Worm (Caenorhabditis elegans) whole organism, late embryonic: ENCODE data around the gene rcq-5.

Source experiments
- K09A11.1 ChIP-seq: sonication (generic microtip); optimal IDR thresholded peaks from 2 replicates; lab custom pipeline; 2017; ENCODE audit warnings: antibody characterized with exemption, mild to moderate bottlenecking, missing genetic modification characterization, missing compliant biosample characterization; ENCODE audit not compliant: insufficient read depth
- ama-1 ChIP-seq: fragments of 150-350 bp; optimal IDR thresholded peaks from 2 replicates; lab custom pipeline; 2014
- ceh-22 ChIP-seq: sonication (generic microtip); optimal IDR thresholded peaks from 2 replicates; lab custom pipeline; 2017; ENCODE audit warnings: missing biosample characterization, missing genetic modification characterization
- ceh-31 ChIP-seq: sonication (generic microtip); optimal IDR thresholded peaks from 2 replicates; lab custom pipeline; 2016; ENCODE audit warnings: missing genetic modification characterization, missing compliant biosample characterization
- dve-1 ChIP-seq: sonication (generic microtip); optimal IDR thresholded peaks from 2 replicates; lab custom pipeline; 2017; ENCODE audit warnings: antibody characterized with exemption, mild to moderate bottlenecking, missing genetic modification characterization, missing compliant biosample characterization
- elt-2 ChIP-seq: sonication (generic microtip); optimal IDR thresholded peaks from 2 replicates; lab custom pipeline; 2016; ENCODE audit warnings: missing genetic modification reagents, missing genetic modification characterization, missing compliant biosample characterization
- hlh-13 ChIP-seq: fragments of 200-800 bp; sonication (Bioruptor generic); optimal IDR thresholded peaks from 2 replicates; lab custom pipeline; 2018; ENCODE audit warnings: mild to moderate bottlenecking, missing genetic modification characterization, missing compliant biosample characterization
- nfya-1 ChIP-seq: sonication (generic microtip); optimal IDR thresholded peaks from 2 replicates; lab custom pipeline; 2017; ENCODE audit warnings: missing genetic modification characterization, mild to moderate bottlenecking, missing compliant biosample characterization, antibody characterized with exemption, moderate library complexity
- nhr-11 ChIP-seq: fragments of 150-350 bp; optimal IDR thresholded peaks from 2 replicates; lab custom pipeline; 2014; ENCODE audit warnings: missing biosample characterization, missing genetic modification characterization
- pha-2 ChIP-seq: sonication (generic microtip); optimal IDR thresholded peaks from 2 replicates; lab custom pipeline; 2017; ENCODE audit warnings: mild to moderate bottlenecking, missing genetic modification characterization, missing compliant biosample characterization
- pha-4 ChIP-seq: fragments of 150-350 bp; optimal IDR thresholded peaks from 2 replicates; lab custom pipeline; 2018; ENCODE audit warnings: missing biosample characterization, missing genetic modification reagents, missing genetic modification characterization
- rnt-1 ChIP-seq: sonication (generic microtip); optimal IDR thresholded peaks from 2 replicates; lab custom pipeline; 2016; ENCODE audit warnings: missing genetic modification characterization, missing compliant biosample characterization

ce11 chrIII:4036740-4037139 is 21.0 kb downstream of the rcq-5 start, which contains the start of gene hum-5:
- no peak for TF ChIP-seq ceh-31 (tag; lab: Kevin White, UChicago)
- no peak for TF ChIP-seq rnt-1 (tag; lab: Kevin White, UChicago)
- no peak for TF ChIP-seq dve-1 (tag; lab: Kevin White, UChicago)
- TF ChIP-seq K09A11.1 (tag; lab: Kevin White, UChicago): no peak
- TF ChIP-seq ceh-22 (tag; lab: Kevin White, UChicago): no peak
- TF ChIP-seq ama-1 (lab: Kevin White, UChicago): no peak
- no peak for TF ChIP-seq pha-2
- TF ChIP-seq hlh-13 (GFP tag; lab: Kevin White, UChicago): no peak
- TF ChIP-seq elt-2 (tag; lab: Kevin White, UChicago): no peak
- TF ChIP-seq pha-4 (tag; lab: Kevin White, UChicago): no peak
- TF ChIP-seq nhr-11 (tag; lab: Kevin White, UChicago): no peak
- no peak for TF ChIP-seq nfya-1 (tag; lab: Kevin White, UChicago)
